Worm (Caenorhabditis elegans) whole organism, midembryonic: ENCODE data around the gene F23D12.7.

Source experiments
- T22C8.4 ChIP-seq: fragments of 200-800 bp; sonication (Bioruptor generic); IDR thresholded peaks from 2 replicates; pipeline ENCODE4 v1.3.6; 2022; ENCODE audit warnings: missing genetic modification characterization, missing compliant biosample characterization
- cog-1 ChIP-seq: sonication (generic microtip); optimal IDR thresholded peaks from 2 replicates; lab custom pipeline; 2016; ENCODE audit warnings: missing genetic modification characterization, missing compliant biosample characterization
- flt-1 ChIP-seq: fragments of 200-800 bp; sonication (Bioruptor generic); IDR thresholded peaks from 2 replicates; pipeline ENCODE4 v1.3.6; 2022; ENCODE audit warnings: missing genetic modification characterization, missing compliant biosample characterization
- klf-2 ChIP-seq: fragments of 200-800 bp; sonication (Bioruptor generic); conservative IDR thresholded peaks from 2 replicates; pipeline ENCODE4 v1.3.6; 2022; ENCODE audit warnings: missing genetic modification reagents, missing genetic modification characterization, missing compliant biosample characterization
- med-1 ChIP-seq: sonication (generic microtip); optimal IDR thresholded peaks from 2 replicates; lab custom pipeline; 2017; ENCODE audit warnings: missing genetic modification characterization, mild to moderate bottlenecking, missing compliant biosample characterization, antibody characterized with exemption, missing genetic modification reagents; ENCODE audit not compliant: insufficient read depth
- ref-1 ChIP-seq: fragments of 200-800 bp; sonication (Bioruptor generic); conservative IDR thresholded peaks from 2 replicates; pipeline ENCODE4 v1.3.6; 2022; ENCODE audit warnings: missing genetic modification reagents, missing genetic modification characterization, missing compliant biosample characterization
- tab-1 ChIP-seq: fragments of 200-800 bp; sonication (Bioruptor generic); IDR thresholded peaks from 2 replicates; pipeline ENCODE4 v1.3.6; 2022; ENCODE audit warnings: missing genetic modification characterization, missing compliant biosample characterization
- ztf-23 ChIP-seq: fragments of 200-800 bp; sonication (Bioruptor generic); IDR thresholded peaks from 2 replicates; pipeline ENCODE4 v1.3.6; 2022; ENCODE audit warnings: missing genetic modification reagents, missing genetic modification characterization, missing compliant biosample characterization
- ztf-29 ChIP-seq: fragments of 200-800 bp; sonication (Bioruptor generic); IDR thresholded peaks from 2 replicates; pipeline ENCODE4 v1.3.6; 2022; ENCODE audit warnings: missing genetic modification reagents, missing genetic modification characterization, missing compliant biosample characterization

The F23D12.7 gene

DNA sequence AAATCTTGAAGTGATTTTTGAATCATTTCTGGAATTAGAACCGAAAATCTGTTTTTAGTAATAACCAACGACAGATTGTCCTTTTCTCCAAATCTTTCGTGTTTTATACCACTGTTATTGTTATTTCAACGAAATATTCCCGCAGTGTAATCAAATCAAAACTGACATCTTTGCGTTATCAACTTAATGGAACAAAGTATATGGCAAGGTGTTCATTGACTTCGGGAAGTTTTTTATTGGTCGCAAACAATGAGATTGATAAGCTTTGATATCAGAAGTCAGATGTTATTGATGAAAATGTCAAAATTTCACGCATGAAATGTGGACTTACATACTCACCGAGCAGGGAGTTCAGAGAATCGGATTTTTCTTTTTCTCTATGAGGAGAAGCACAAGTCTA, 29.0 kb downstream of the F23D12.7 start, which contains the start of gene F23D12.11:
F23D12.11 (minus strand) TSS at position 79 of the 400 bp plus-strand sequence.
- TF ChIP-seq ztf-23 (GFP tag; lab: Robert Waterston, UW) (no peak), T22C8.4 (GFP tag; lab: Robert Waterston, UW) (no peak), ref-1 (GFP tag; lab: Robert Waterston, UW) (no peak), ztf-29 (GFP tag; lab: Robert Waterston, UW) (no peak), flt-1 (no peak), klf-2 (GFP tag; lab: Robert Waterston, UW) (no peak), med-1 (GFP tag; lab: Kevin White, UChicago) (no peak), tab-1 (GFP tag; lab: Robert Waterston, UW) (no peak), cog-1 (tag; lab: Kevin White, UChicago) (no peak)

DNA sequence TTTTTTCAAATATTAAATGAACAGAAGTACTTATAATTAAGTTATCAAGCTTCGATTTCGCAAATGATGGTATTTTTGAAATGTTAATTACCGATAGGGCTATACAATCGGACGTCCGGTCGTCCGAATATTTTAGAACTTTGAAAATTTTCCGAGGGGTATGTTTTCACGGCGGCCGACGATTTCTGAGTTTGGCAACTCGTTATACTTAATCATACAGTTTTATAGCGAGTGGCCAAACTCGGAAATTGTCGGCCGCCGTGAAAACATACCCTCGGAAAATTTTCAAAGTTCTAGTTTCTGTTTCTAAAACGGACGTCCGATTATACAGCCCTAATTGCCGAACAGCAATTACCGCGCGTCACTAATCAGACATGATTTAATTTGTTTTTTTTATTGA, 29.4 kb downstream of the F23D12.7 start:
- TF ChIP-seq ztf-23 (GFP tag; lab: Robert Waterston, UW) = no peak
- no peak for TF ChIP-seq ztf-29 (GFP tag; lab: Robert Waterston, UW)
- no peak for TF ChIP-seq med-1 (GFP tag; lab: Kevin White, UChicago)
- no peak for TF ChIP-seq T22C8.4 (GFP tag; lab: Robert Waterston, UW)
- TF ChIP-seq ref-1 (GFP tag; lab: Robert Waterston, UW) = no peak
- TF ChIP-seq klf-2 (GFP tag; lab: Robert Waterston, UW) = no peak
- no peak for TF ChIP-seq flt-1
- no peak for TF ChIP-seq tab-1 (GFP tag; lab: Robert Waterston, UW)
- TF ChIP-seq cog-1 (tag; lab: Kevin White, UChicago) = no peak

DNA sequence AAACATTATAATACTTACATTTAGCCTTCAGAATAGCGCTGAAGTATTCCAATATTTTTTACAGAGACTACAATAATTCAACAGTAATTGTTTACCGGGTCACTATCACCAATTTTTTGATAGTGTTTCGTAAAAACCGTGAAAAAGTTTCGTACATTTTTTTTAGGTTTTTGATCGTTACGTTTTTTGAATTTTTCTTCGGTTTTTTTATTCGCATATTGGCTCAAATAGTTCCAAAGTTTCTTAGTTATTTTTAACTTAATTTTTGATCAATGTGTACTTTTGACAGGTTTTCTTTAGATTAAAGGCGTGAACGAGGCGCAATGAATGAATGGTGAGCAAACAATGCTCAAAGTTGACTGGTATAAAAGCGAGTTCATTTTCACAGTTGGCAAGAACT, 30.5 kb downstream of the F23D12.7 start, which contains the start of gene fipr-3:
fipr-3 (plus strand) TSS at position 301 of the 400 bp plus-strand sequence.
- no peak for TF ChIP-seq ztf-23 (GFP tag; lab: Robert Waterston, UW)
- no peak for TF ChIP-seq med-1 (GFP tag; lab: Kevin White, UChicago)
- no peak for TF ChIP-seq tab-1 (GFP tag; lab: Robert Waterston, UW)
- TF ChIP-seq ztf-29 (GFP tag; lab: Robert Waterston, UW) = no peak
- no peak for TF ChIP-seq cog-1 (tag; lab: Kevin White, UChicago)
- no peak for TF ChIP-seq T22C8.4 (GFP tag; lab: Robert Waterston, UW)
- TF ChIP-seq ref-1 (GFP tag; lab: Robert Waterston, UW) = no peak
- no peak for TF ChIP-seq klf-2 (GFP tag; lab: Robert Waterston, UW)
- TF ChIP-seq flt-1 = no peak

DNA sequence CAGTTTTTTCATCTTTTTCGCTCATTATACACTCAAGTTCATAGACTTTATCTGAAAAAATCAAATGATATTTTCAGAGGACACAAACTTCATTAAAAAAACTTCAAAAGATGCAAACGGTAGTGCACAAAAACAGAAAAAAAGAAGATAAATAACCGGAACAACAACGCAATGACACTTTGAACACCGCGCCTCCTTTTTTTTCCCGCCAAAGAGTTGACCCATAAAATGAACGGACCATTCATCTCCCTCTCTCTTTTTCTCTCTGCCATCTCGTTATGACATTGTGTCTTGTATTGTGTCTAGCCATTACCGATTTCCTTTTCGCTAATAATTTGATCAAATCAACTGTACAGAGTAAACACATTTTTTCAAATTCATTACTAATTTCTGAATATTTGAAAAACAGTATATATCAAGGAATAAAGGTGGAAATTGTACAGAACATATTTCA, 32.1 kb downstream of the F23D12.7 start, which contains the start of gene F23D12.2:
F23D12.2 (minus strand) TSS at position 51 of the 454 bp plus-strand sequence.
- no peak for TF ChIP-seq cog-1 (tag; lab: Kevin White, UChicago)
- TF ChIP-seq tab-1 (GFP tag; lab: Robert Waterston, UW) = no peak
- TF ChIP-seq ref-1 (GFP tag; lab: Robert Waterston, UW) = no peak
- TF ChIP-seq klf-2 (GFP tag; lab: Robert Waterston, UW) = no peak
- TF ChIP-seq ztf-23 (GFP tag; lab: Robert Waterston, UW) = no peak
- no peak for TF ChIP-seq med-1 (GFP tag; lab: Kevin White, UChicago)
- TF ChIP-seq T22C8.4 (GFP tag; lab: Robert Waterston, UW) = no peak
- no peak for TF ChIP-seq flt-1
- TF ChIP-seq ztf-29 (GFP tag; lab: Robert Waterston, UW) = no peak

DNA sequence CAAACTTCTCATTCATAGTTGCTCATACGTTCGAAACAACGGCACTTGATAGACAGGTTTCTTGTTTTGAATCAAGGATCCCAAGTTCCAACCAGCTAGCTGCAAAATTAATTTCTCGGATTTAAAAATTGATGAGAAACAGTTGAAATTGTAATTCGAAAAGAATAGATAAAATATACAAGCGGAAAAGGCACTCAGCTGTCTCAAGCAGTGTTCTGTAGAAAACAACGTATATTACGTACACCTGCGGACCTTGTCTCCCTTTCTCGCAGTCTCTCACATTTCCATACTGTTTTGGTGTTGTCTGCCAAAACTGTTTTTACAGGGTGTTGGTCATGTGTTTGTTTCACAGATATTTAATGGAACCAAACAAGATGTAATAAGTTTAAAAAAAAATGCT, 38.0 kb downstream of the F23D12.7 start, which contains the start of gene F23D12.10:
F23D12.10 (minus strand) TSS at position 101 of the 400 bp plus-strand sequence.
- TF ChIP-seq ztf-23 (GFP tag; lab: Robert Waterston, UW) (no peak), klf-2 (GFP tag; lab: Robert Waterston, UW) (no peak), ref-1 (GFP tag; lab: Robert Waterston, UW) (no peak), T22C8.4 (GFP tag; lab: Robert Waterston, UW) (no peak), med-1 (GFP tag; lab: Kevin White, UChicago) (no peak), cog-1 (tag; lab: Kevin White, UChicago) (no peak), tab-1 (GFP tag; lab: Robert Waterston, UW) (no peak), flt-1 (no peak), ztf-29 (GFP tag; lab: Robert Waterston, UW) (no peak)

DNA sequence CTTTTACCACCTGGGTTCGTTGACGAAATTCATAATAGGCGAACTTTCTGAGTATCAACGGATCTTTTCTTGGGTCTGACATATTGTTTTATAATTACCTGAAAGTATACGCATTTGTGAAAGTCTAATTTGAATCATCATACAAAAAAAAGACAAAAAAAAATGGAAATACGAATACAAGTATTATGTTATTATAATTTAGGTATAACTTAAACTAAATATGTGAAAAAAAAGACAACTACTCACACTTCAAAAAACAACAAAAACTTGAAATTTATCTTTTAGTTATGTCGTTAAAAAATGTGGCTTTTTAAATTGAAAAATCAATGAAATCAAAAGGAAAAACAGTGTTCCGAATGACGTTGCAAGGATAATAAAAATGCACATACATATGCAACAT, 40.9 kb downstream of the F23D12.7 start, which contains the start of gene fbxa-179:
fbxa-179 (minus strand) TSS at position 101 of the 400 bp plus-strand sequence.
- TF ChIP-seq ref-1 (GFP tag; lab: Robert Waterston, UW) (no peak), ztf-23 (GFP tag; lab: Robert Waterston, UW) (no peak), cog-1 (tag; lab: Kevin White, UChicago) (no peak), tab-1 (GFP tag; lab: Robert Waterston, UW) (no peak), flt-1 (no peak), klf-2 (GFP tag; lab: Robert Waterston, UW) (no peak), T22C8.4 (GFP tag; lab: Robert Waterston, UW) (no peak), ztf-29 (GFP tag; lab: Robert Waterston, UW) (no peak)

DNA sequence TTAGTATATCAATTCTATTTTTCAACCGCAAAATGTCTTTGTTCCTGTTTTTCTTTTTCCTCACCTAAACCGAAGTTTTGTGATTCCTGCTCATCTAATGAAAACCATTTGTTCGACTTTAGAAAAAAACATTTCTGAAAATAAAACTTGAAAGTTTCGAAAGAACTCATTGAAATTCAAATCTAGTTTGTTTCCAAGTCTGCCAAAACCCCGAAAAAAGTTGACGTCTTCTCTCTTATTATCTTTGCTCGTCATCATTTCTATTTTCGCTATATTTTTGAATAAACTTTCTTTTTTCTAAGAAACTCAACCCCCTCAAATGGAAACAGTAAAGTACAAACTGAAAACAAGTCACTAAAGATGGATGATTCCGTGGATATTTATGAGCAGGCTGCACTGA, 47.8 kb downstream of the F23D12.7 start, which contains the start of gene frpr-17:
frpr-17 (plus strand) TSS at position 301 of the 400 bp plus-strand sequence.
- no peak for TF ChIP-seq ref-1 (GFP tag; lab: Robert Waterston, UW)
- no peak for TF ChIP-seq cog-1 (tag; lab: Kevin White, UChicago)
